Fruit fly (Drosophila melanogaster): ENCODE results near the gene EMC2B.

EMC2B gene

dm6 chr3R:16991781-16992180, at the start of gene EMC2B:
Gene EMC2B (minus strand): TSS chr3R:16991878.
- TF ChIP-seq Pif1A (GFP tag; optimal IDR thresholded peaks at IDR 0.05) (peak; percentile 39), CG17806 (tag; optimal IDR thresholded peaks at IDR 0.05) (peak; percentile 18), CG8159 (tag; optimal IDR thresholded peaks at IDR 0.05) (peak; percentile 8), CG32121 (GFP tag; IDR thresholded peaks at IDR 0.05) (no peak), CG14655 (GFP tag; optimal IDR thresholded peaks at IDR 0.05) (no peak), CG4496 (GFP tag; IDR thresholded peaks at IDR 0.05) (no peak)

dm6 chr3R:17039993-17040807, 48.5 kb upstream of the EMC2B start, which contains the start of the genes CG18213 and Trm7-32:
Gene CG18213 (minus strand): TSS chr3R:17040203.
Gene Trm7-32 (plus strand): TSS chr3R:17040682.
- TF ChIP-seq CG12605 (GFP tag; IDR thresholded peaks at IDR 0.05) (no peak), CG9948 (tag; optimal IDR thresholded peaks at IDR 0.05) (no peak), CG13204 (GFP tag; optimal IDR thresholded peaks at IDR 0.05) (no peak), CG14655 (GFP tag; optimal IDR thresholded peaks at IDR 0.05) (no peak), CG15710 (tag; optimal IDR thresholded peaks at IDR 0.05) (no peak)

DNA sequence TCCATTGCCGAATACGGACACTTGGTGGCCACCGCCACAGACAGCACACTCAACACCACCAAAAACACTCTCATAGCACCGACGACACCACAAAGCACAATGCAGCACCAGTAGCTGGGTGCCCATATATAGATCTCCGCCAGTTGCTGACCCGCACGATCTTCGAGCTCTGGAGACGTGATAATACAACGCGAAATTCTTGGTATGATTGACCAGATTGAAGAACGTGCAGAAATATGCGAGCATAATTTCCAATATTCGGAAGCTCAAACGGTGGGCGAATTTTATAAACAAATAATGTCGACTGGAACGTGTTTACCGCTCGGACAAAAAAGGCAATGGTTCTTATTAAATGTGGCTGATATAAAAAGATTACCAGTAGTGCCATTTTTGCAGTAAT, 44.3 kb upstream of the EMC2B start, which contains the start of gene CG4009:
Gene CG4009 (minus strand): TSS at position 101 of the 400 bp plus-strand sequence.
- no peak for TF ChIP-seq CG34367 (tag; optimal IDR thresholded peaks at IDR 0.05)
- no peak for TF ChIP-seq EcR (GFP tag; optimal IDR thresholded peaks at IDR 0.05)
- TF ChIP-seq CG10348 (GFP tag; IDR thresholded peaks at IDR 0.05), result no peak

- TF ChIP-seq CG8301 (tag; optimal IDR thresholded peaks at IDR 0.05) (no peak), CG8159 (tag; optimal IDR thresholded peaks at IDR 0.05) (no peak), D1 (tag; optimal IDR thresholded peaks at IDR 0.05) (no peak), CG13204 (GFP tag; optimal IDR thresholded peaks at IDR 0.05) (no peak), EcR (GFP tag; optimal IDR thresholded peaks at IDR 0.05) (no peak), Pif1B (GFP tag; optimal IDR thresholded peaks at IDR 0.05) (no peak), CG15710 (tag; optimal IDR thresholded peaks at IDR 0.05) (no peak), CG17806 (tag; optimal IDR thresholded peaks at IDR 0.05) (no peak)
Observed at dm6 chr3R:17031502-17031901, 39.8 kb upstream of the EMC2B start, which contains the start of gene CG31268. Gene CG31268 (plus strand): TSS chr3R:17031802.

- no peak for TF ChIP-seq CG17806 (tag; optimal IDR thresholded peaks at IDR 0.05)
Observed at dm6 chr3R:17029796-17030195, 38.1 kb upstream of the EMC2B start.

dm6 chr3R:17028393-17028792, 36.7 kb upstream of the EMC2B start, which contains the start of gene CG5225:
Gene CG5225 (plus strand): TSS chr3R:17028693.
- no peak for TF ChIP-seq rn (GFP tag; IDR thresholded peaks at IDR 0.05)
- no peak for TF ChIP-seq CG8159 (tag; optimal IDR thresholded peaks at IDR 0.05)
- TF ChIP-seq EcR (GFP tag; optimal IDR thresholded peaks at IDR 0.05), result no peak
- TF ChIP-seq CG14655 (GFP tag; optimal IDR thresholded peaks at IDR 0.05), result no peak
- TF ChIP-seq gl (tag; optimal IDR thresholded peaks at IDR 0.05), result no peak
- no peak for TF ChIP-seq Pif1B (GFP tag; optimal IDR thresholded peaks at IDR 0.05)
- no peak for TF ChIP-seq CG9948 (tag; optimal IDR thresholded peaks at IDR 0.05)
- no peak for TF ChIP-seq CG17806 (tag; optimal IDR thresholded peaks at IDR 0.05)
- no peak for TF ChIP-seq fd96Ca (GFP tag; IDR thresholded peaks at IDR 0.05)
- TF ChIP-seq CG32121 (GFP tag; IDR thresholded peaks at IDR 0.05), result no peak
- no peak for TF ChIP-seq CG13204 (GFP tag; optimal IDR thresholded peaks at IDR 0.05)
- no peak for TF ChIP-seq Pif1A (GFP tag; optimal IDR thresholded peaks at IDR 0.05)
- TF ChIP-seq CG12605 (GFP tag; IDR thresholded peaks at IDR 0.05), result no peak
- no peak for TF ChIP-seq CG34367 (tag; optimal IDR thresholded peaks at IDR 0.05)

DNA sequence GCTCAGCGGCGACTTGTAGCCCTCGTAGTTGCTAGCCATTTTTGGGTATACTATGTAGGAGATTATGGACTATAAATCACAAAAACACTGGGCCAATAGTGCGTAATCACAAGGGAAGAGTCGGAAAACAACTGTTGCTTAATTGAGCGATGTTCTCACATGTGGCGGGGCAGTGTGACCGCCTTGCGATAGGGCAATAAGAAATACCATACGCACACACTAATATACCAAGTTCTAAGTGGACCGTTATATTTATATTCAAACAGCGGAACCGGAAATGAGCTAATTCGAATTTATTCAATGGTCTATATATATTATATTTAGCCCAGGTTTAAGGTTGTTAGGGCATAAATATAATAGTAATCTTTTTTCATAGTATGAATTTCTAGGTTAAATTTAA, 29.3 kb upstream of the EMC2B start, which contains the start of gene Adsl:
Gene Adsl (minus strand): TSS at position 165 of the 400 bp plus-strand sequence.
- TF ChIP-seq Pif1A (GFP tag; optimal IDR thresholded peaks at IDR 0.05), result peak; percentile 59
- peak; percentile 79 for TF ChIP-seq Snoo (tag; optimal IDR thresholded peaks at IDR 0.05)
- no peak for TF ChIP-seq CG14655 (GFP tag; optimal IDR thresholded peaks at IDR 0.05)
- peak; percentile 78 for TF ChIP-seq CG12605 (GFP tag; IDR thresholded peaks at IDR 0.05)
- peak; percentile 9 for TF ChIP-seq CG8301 (tag; optimal IDR thresholded peaks at IDR 0.05)
- TF ChIP-seq Ets98B (GFP tag; IDR thresholded peaks at IDR 0.05), result no peak
- peak; percentile 61 for TF ChIP-seq D1 (tag; optimal IDR thresholded peaks at IDR 0.05)
- peak; percentile 8 for TF ChIP-seq Pif1B (GFP tag; optimal IDR thresholded peaks at IDR 0.05)
- TF ChIP-seq CG8159 (tag; optimal IDR thresholded peaks at IDR 0.05), result peak; percentile 39
- peak; percentile 53 for TF ChIP-seq CG4496 (GFP tag; IDR thresholded peaks at IDR 0.05)

All from whole organism, pupa.